Fruit fly (Drosophila melanogaster) whole organism, embryonic: Measurements from ENCODE around the gene CG4364.

Source experiments
- Adf1 ChIP-seq: fragments of 200-800 bp; sonication (Bioruptor generic); IDR thresholded peaks from 2 replicates; pipeline ENCODE4 v1.3.6; 2022; ENCODE audit warnings: missing biosample characterization, missing genetic modification characterization
- Antp ChIP-seq: fragments of 200-800 bp; sonication (Bioruptor generic); optimal IDR thresholded peaks from 3 replicates; lab custom pipeline; 2016; ENCODE audit warnings: missing biosample characterization, missing genetic modification characterization
- Bgb ChIP-seq: fragments of 200-800 bp; sonication (Bioruptor generic); IDR thresholded peaks from 2 replicates; pipeline ENCODE4 v1.3.6; 2022; ENCODE audit warnings: missing biosample characterization, missing genetic modification characterization; ENCODE audit not compliant: partially characterized antibody
- CG11247 ChIP-seq: fragments of 200-800 bp; sonication (Bioruptor generic); IDR thresholded peaks from 2 replicates; pipeline ENCODE4 v1.3.6; 2022; ENCODE audit warnings: missing biosample characterization, missing genetic modification characterization
- CG12659 ChIP-seq: fragments of 200-800 bp; sonication (Bioruptor generic); optimal IDR thresholded peaks from 3 replicates; lab custom pipeline; 2017; ENCODE audit warnings: mild to moderate bottlenecking, missing biosample characterization, missing genetic modification reagents, missing genetic modification characterization
- CG15073 ChIP-seq: fragments of 200-800 bp; sonication (Bioruptor generic); optimal IDR thresholded peaks from 2 replicates; lab custom pipeline; 2016; ENCODE audit warnings: missing biosample characterization, missing genetic modification characterization
- CG15479 ChIP-seq: fragments of 200-800 bp; sonication (Bioruptor generic); optimal IDR thresholded peaks from 3 replicates; lab custom pipeline; 2019; ENCODE audit warnings: missing biosample characterization, mild to moderate bottlenecking, missing genetic modification characterization, moderate library complexity
- CG15696 ChIP-seq: fragments of 200-800 bp; sonication (Bioruptor generic); optimal IDR thresholded peaks from 2 replicates; lab custom pipeline; 2019; ENCODE audit warnings: missing biosample characterization, mild to moderate bottlenecking, missing genetic modification characterization, moderate library complexity
- CG1603 ChIP-seq: fragments of 200-800 bp; sonication (Bioruptor generic); optimal IDR thresholded peaks from 2 replicates; lab custom pipeline; 2019; ENCODE audit warnings: missing biosample characterization, mild to moderate bottlenecking, missing genetic modification characterization, moderate library complexity
- CG18619 ChIP-seq: fragments of 200-800 bp; sonication (Bioruptor generic); optimal IDR thresholded peaks from 3 replicates; lab custom pipeline; 2017; ENCODE audit warnings: missing biosample characterization, mild to moderate bottlenecking, missing genetic modification characterization
- CG2202 ChIP-seq: fragments of 200-800 bp; sonication (Bioruptor generic); optimal IDR thresholded peaks from 2 replicates; lab custom pipeline; 2018; ENCODE audit warnings: missing biosample characterization, mild to moderate bottlenecking, missing genetic modification characterization
- CG31365 ChIP-seq: fragments of 200-800 bp; sonication (Bioruptor generic); optimal IDR thresholded peaks from 2 replicates; lab custom pipeline; 2018; ENCODE audit warnings: missing biosample characterization, mild to moderate bottlenecking, missing genetic modification characterization
- CG31441 ChIP-seq: fragments of 200-800 bp; sonication (Bioruptor generic); IDR thresholded peaks from 2 replicates; pipeline ENCODE4 v1.3.6; 2022; ENCODE audit warnings: missing biosample characterization, missing genetic modification characterization
- CG33213 ChIP-seq: fragments of 200-800 bp; sonication (Bioruptor generic); optimal IDR thresholded peaks from 3 replicates; lab custom pipeline; 2016; ENCODE audit warnings: missing biosample characterization, missing genetic modification characterization
- CG4707 ChIP-seq: fragments of 200-800 bp; sonication (Bioruptor generic); optimal IDR thresholded peaks from 2 replicates; lab custom pipeline; 2018; ENCODE audit warnings: missing biosample characterization, mild to moderate bottlenecking, missing genetic modification characterization, moderate library complexity
- CG7271 ChIP-seq: fragments of 200-800 bp; sonication (Bioruptor generic); optimal IDR thresholded peaks from 2 replicates; lab custom pipeline; 2018; ENCODE audit warnings: missing biosample characterization, mild to moderate bottlenecking, missing genetic modification characterization, moderate library complexity
- CG9609 ChIP-seq: fragments of 200-800 bp; sonication (Bioruptor generic); optimal IDR thresholded peaks from 3 replicates; lab custom pipeline; 2016; ENCODE audit warnings: missing biosample characterization, missing genetic modification characterization
- CTCF ChIP-seq: fragments of 200-800 bp; sonication (Bioruptor generic); optimal IDR thresholded peaks from 2 replicates; lab custom pipeline; 2017; ENCODE audit warnings: missing biosample characterization, mild to moderate bottlenecking, missing genetic modification characterization, moderate library complexity
- Drgx ChIP-seq: fragments of 200-800 bp; sonication (Bioruptor generic); IDR thresholded peaks from 2 replicates; pipeline ENCODE4 v1.3.6; 2022; ENCODE audit warnings: missing biosample characterization, missing genetic modification characterization
- Fer2 ChIP-seq: fragments of 200-800 bp; sonication (Bioruptor generic); optimal IDR thresholded peaks from 2 replicates; lab custom pipeline; 2018; ENCODE audit warnings: missing biosample characterization, mild to moderate bottlenecking, missing genetic modification characterization, moderate library complexity
- HLH4C ChIP-seq: fragments of 200-800 bp; sonication (Bioruptor generic); IDR thresholded peaks from 3 replicates; pipeline ENCODE4 v1.3.6; 2022; ENCODE audit warnings: missing biosample characterization, missing genetic modification characterization; ENCODE audit not compliant: partially characterized antibody
- Hey ChIP-seq: fragments of 200-800 bp; sonication (Bioruptor generic); optimal IDR thresholded peaks from 3 replicates; lab custom pipeline; 2018; ENCODE audit warnings: missing biosample characterization, mild to moderate bottlenecking, missing genetic modification characterization
- Hr39 ChIP-seq: fragments of >200 bp; optimal IDR thresholded peaks from 2 replicates; lab custom pipeline; 2017
- Jarid2 ChIP-seq: fragments of 200-800 bp; sonication (Bioruptor generic); optimal IDR thresholded peaks from 3 replicates; lab custom pipeline; 2017; ENCODE audit warnings: mild to moderate bottlenecking, missing biosample characterization, missing genetic modification reagents, missing genetic modification characterization
- MBD-R2 ChIP-seq: fragments of 200-800 bp; sonication (Bioruptor generic); IDR thresholded peaks from 2 replicates; pipeline ENCODE4 v1.3.6; 2022; ENCODE audit warnings: missing biosample characterization, missing genetic modification characterization
- Mrtf ChIP-seq: fragments of 200-800 bp; sonication (Bioruptor generic); IDR thresholded peaks from 3 replicates; pipeline ENCODE4 v1.3.6; 2022; ENCODE audit warnings: missing biosample characterization, missing genetic modification characterization
- PHDP ChIP-seq: fragments of 200-800 bp; sonication (Bioruptor generic); optimal IDR thresholded peaks from 3 replicates; lab custom pipeline; 2018; ENCODE audit warnings: missing biosample characterization, mild to moderate bottlenecking, missing genetic modification characterization, moderate library complexity
- ab ChIP-seq: fragments of 200-800 bp; sonication (Bioruptor generic); optimal IDR thresholded peaks from 2 replicates; lab custom pipeline; 2016; ENCODE audit warnings: missing biosample characterization, missing genetic modification characterization
- caup ChIP-seq: fragments of 200-800 bp; sonication (Bioruptor generic); optimal IDR thresholded peaks from 3 replicates; lab custom pipeline; 2017; ENCODE audit warnings: missing biosample characterization, mild to moderate bottlenecking, missing genetic modification characterization, moderate library complexity; ENCODE audit not compliant: severe bottlenecking
- cg ChIP-seq: fragments of 200-800 bp; sonication (Bioruptor generic); optimal IDR thresholded peaks from 3 replicates; lab custom pipeline; 2019; ENCODE audit warnings: missing biosample characterization, mild to moderate bottlenecking, missing genetic modification characterization, moderate library complexity
- chif ChIP-seq, 2 experiments: fragments of 200-800 bp; sonication (Bioruptor generic); optimal IDR thresholded peaks; 3 replicates each; lab custom pipeline; 2016; ENCODE audit warnings: missing biosample characterization in 2 of 2, missing genetic modification characterization in 2 of 2
- crp ChIP-seq, 2 experiments: fragments of 200-800 bp; sonication (Bioruptor generic); optimal IDR thresholded peaks; 2 replicates in 1 of 2; 3 replicates in 1 of 2; lab custom pipeline; 2017; ENCODE audit warnings: missing biosample characterization in 2 of 2, missing genetic modification characterization in 2 of 2, mild to moderate bottlenecking in 1 of 2, moderate library complexity in 1 of 2
- cwo ChIP-seq: fragments of 200-800 bp; sonication (Bioruptor generic); optimal IDR thresholded peaks from 3 replicates; lab custom pipeline; 2017; ENCODE audit warnings: missing biosample characterization, missing genetic modification characterization, mild to moderate bottlenecking, moderate library complexity, missing genetic modification reagents
- danr ChIP-seq: fragments of 200-800 bp; sonication (Bioruptor generic); IDR thresholded peaks from 2 replicates; pipeline ENCODE4 v1.3.6; 2022; ENCODE audit warnings: missing biosample characterization, missing genetic modification characterization
- fd3F ChIP-seq: fragments of 200-800 bp; sonication (Bioruptor generic); optimal IDR thresholded peaks from 2 replicates; lab custom pipeline; 2018; ENCODE audit warnings: missing biosample characterization, mild to moderate bottlenecking, missing genetic modification characterization, moderate library complexity
- h ChIP-seq: fragments of >200 bp; optimal IDR thresholded peaks from 2 replicates; lab custom pipeline; 2017
- ham ChIP-seq: fragments of 200-800 bp; sonication (Bioruptor generic); IDR thresholded peaks from 2 replicates; pipeline ENCODE4 v1.3.6; 2022; ENCODE audit warnings: missing biosample characterization, missing genetic modification characterization
- hb ChIP-seq: fragments of 200-800 bp; sonication (Bioruptor generic); IDR thresholded peaks from 3 replicates; pipeline ENCODE4 v1.3.6; 2022; ENCODE audit warnings: missing biosample characterization, missing genetic modification characterization; ENCODE audit not compliant: partially characterized antibody
- ind ChIP-seq: fragments of 200-800 bp; sonication (Bioruptor generic); optimal IDR thresholded peaks from 3 replicates; lab custom pipeline; 2016; ENCODE audit warnings: missing biosample characterization, missing genetic modification characterization
- lola ChIP-seq, 3 experiments: fragments of >200 bp in 2 of 3; fragments of 200-800 bp in 1 of 3; sonication (Bioruptor generic) in 1 of 3; optimal IDR thresholded peaks; 2 replicates each; lab custom pipeline; 2017 to 2019; ENCODE audit warnings: missing biosample characterization in 3 of 3, missing genetic modification characterization in 3 of 3, mild to moderate bottlenecking in 1 of 3, moderate library complexity in 1 of 3
- onecut ChIP-seq: fragments of 200-800 bp; sonication (Bioruptor generic); IDR thresholded peaks from 2 replicates; pipeline ENCODE4 v1.3.6; 2022; ENCODE audit warnings: missing biosample characterization, missing genetic modification characterization
- phol ChIP-seq: fragments of 200-800 bp; sonication (Bioruptor generic); optimal IDR thresholded peaks from 3 replicates; lab custom pipeline; 2018; ENCODE audit warnings: missing biosample characterization, mild to moderate bottlenecking, missing genetic modification characterization, moderate library complexity
- sens-2 ChIP-seq: fragments of 200-800 bp; sonication (Bioruptor generic); IDR thresholded peaks from 2 replicates; pipeline ENCODE4 v1.3.6; 2022; ENCODE audit warnings: missing biosample characterization, missing genetic modification characterization
- sisA ChIP-seq: fragments of 200-800 bp; sonication (Bioruptor generic); IDR thresholded peaks from 2 replicates; pipeline ENCODE4 v1.3.6; 2022; ENCODE audit warnings: missing biosample characterization, missing genetic modification characterization
- slp2 ChIP-seq: fragments of 200-800 bp; sonication (Bioruptor generic); optimal IDR thresholded peaks from 2 replicates; lab custom pipeline; 2016; ENCODE audit warnings: missing biosample characterization, missing genetic modification characterization
- sqz ChIP-seq: fragments of 200-800 bp; sonication (Bioruptor generic); optimal IDR thresholded peaks from 3 replicates; lab custom pipeline; 2018; ENCODE audit warnings: missing biosample characterization, mild to moderate bottlenecking, missing genetic modification characterization
- ssp ChIP-seq: fragments of 200-800 bp; sonication (Bioruptor generic); IDR thresholded peaks from 2 replicates; pipeline ENCODE4 v1.3.6; 2022; ENCODE audit warnings: missing biosample characterization, missing genetic modification characterization
- toy ChIP-seq: fragments of 200-800 bp; sonication (Bioruptor generic); IDR thresholded peaks from 2 replicates; pipeline ENCODE4 v1.3.6; 2022; ENCODE audit warnings: missing biosample characterization, missing genetic modification characterization
- vnd ChIP-seq: fragments of 200-800 bp; sonication (Bioruptor generic); IDR thresholded peaks from 3 replicates; pipeline ENCODE4 v1.3.6; 2022; ENCODE audit warnings: missing biosample characterization, missing genetic modification characterization; ENCODE audit not compliant: partially characterized antibody

CG4364 gene

dm6 chr2L:9757990-9758814 is 47.1 kb upstream of the CG4364 start, which contains the start of gene zf30C (continued):
- TF ChIP-seq cg (GFP tag; lab: Kevin White, UChicago) = peak; percentile 31
- TF ChIP-seq CG12659 = peak; percentile 91
- peak; percentile 28 for TF ChIP-seq Hey
- no peak for TF ChIP-seq hb (GFP tag; lab: Robert Waterston, UW)
- peak; percentile 76 for TF ChIP-seq MBD-R2 (GFP tag; lab: Robert Waterston, UW)
- peak; percentile 94 for TF ChIP-seq CG9609
- peak; percentile 92 for TF ChIP-seq sisA (GFP tag; lab: Robert Waterston, UW)
- peak; percentile 77 for TF ChIP-seq onecut (GFP tag; lab: Robert Waterston, UW)
- no peak for TF ChIP-seq sqz (GFP tag; lab: Kevin White, UChicago)
- TF ChIP-seq CG33213 (GFP tag; lab: Kevin White, UChicago) = peak; percentile 84
- peak; percentile 84 for TF ChIP-seq Mrtf (GFP tag; lab: Robert Waterston, UW)
- TF ChIP-seq CG31365 (tag; lab: Kevin White, UChicago) = peak; percentile 15
- TF ChIP-seq CTCF (GFP tag; lab: Kevin White, UChicago) = peak; percentile 7
- TF ChIP-seq Fer2 = peak; percentile 59
- peak; percentile 44 for TF ChIP-seq CG31441 (GFP tag; lab: Robert Waterston, UW)
- peak; percentile 86 for TF ChIP-seq Drgx (GFP tag; lab: Robert Waterston, UW)
- 0 out of 2 replicates have a peak, but pooled peaks have one; percentile 40 for TF ChIP-seq sens-2 (GFP tag; lab: Robert Waterston, UW)
- peak; percentile 41 for TF ChIP-seq CG4707 (GFP tag; lab: Kevin White, UChicago)
- TF ChIP-seq CG1603 = peak; percentile 75
- peak; percentile 76 for TF ChIP-seq PHDP (tag; lab: Kevin White, UChicago)
- TF ChIP-seq CG15073 (GFP tag; lab: Kevin White, UChicago) = peak; percentile 51
- peak in 1 of 2 experiments; percentile 38 for TF ChIP-seq crp (GFP tag; optimal IDR thresholded peaks at IDR 0.05; lab: Kevin White, UChicago)
- TF ChIP-seq ind (GFP tag; lab: Kevin White, UChicago) = peak; percentile 93
- peak; percentile 95 for TF ChIP-seq Antp (GFP tag; lab: Kevin White, UChicago)
- 0 out of 2 replicates have a peak, but pooled peaks have one; percentile 23 for TF ChIP-seq ham (GFP tag; lab: Robert Waterston, UW)
- TF ChIP-seq chif (GFP tag; optimal IDR thresholded peaks at IDR 0.05; lab: Kevin White, UChicago) = peak; percentile 80 to 89
- peak; percentile 63 for TF ChIP-seq Bgb (GFP tag; lab: Robert Waterston, UW)
- TF ChIP-seq danr (GFP tag; lab: Robert Waterston, UW) = peak; percentile 60; the same call in 1 of the 2 replicates
- no peak for TF ChIP-seq CG7271
- 0 out of 2 replicates have a peak, but pooled peaks have one; percentile 39 for TF ChIP-seq toy (GFP tag; lab: Robert Waterston, UW)
- peak; percentile 60 for TF ChIP-seq fd3F (GFP tag; lab: Kevin White, UChicago)
- TF ChIP-seq Jarid2 (GFP tag; lab: Kevin White, UChicago) = no peak
- peak; percentile 48 for TF ChIP-seq cwo
- TF ChIP-seq h (lab: Kevin White, UChicago) = no peak
- peak; percentile 84 for TF ChIP-seq ab (GFP tag; lab: Kevin White, UChicago)
- TF ChIP-seq HLH4C (GFP tag; lab: Robert Waterston, UW) = peak; percentile 57; the same call in 1 of the 3 replicates
- TF ChIP-seq CG15479 (GFP tag; lab: Kevin White, UChicago) = no peak
- TF ChIP-seq CG15696 (tag; lab: Kevin White, UChicago) = peak; percentile 65
- peak; percentile 80 for TF ChIP-seq caup (GFP tag; lab: Kevin White, UChicago)
- TF ChIP-seq ssp (GFP tag; lab: Robert Waterston, UW) = peak; percentile 70
- TF ChIP-seq Hr39 (lab: Kevin White, UChicago) = no peak
- peak; percentile 86 for TF ChIP-seq CG11247 (GFP tag; lab: Robert Waterston, UW)
- TF ChIP-seq CG18619 (GFP tag; lab: Kevin White, UChicago) = peak; percentile 80
- TF ChIP-seq Adf1 (GFP tag; lab: Robert Waterston, UW) = peak; percentile 83
- TF ChIP-seq vnd (GFP tag; lab: Robert Waterston, UW) = peak; percentile 57
- TF ChIP-seq slp2 = peak; percentile 87
- peak; percentile 41 for TF ChIP-seq CG2202 (tag; lab: Kevin White, UChicago)
- peak in 1 of 3 experiments; percentile 60 for TF ChIP-seq lola (GFP tag; optimal IDR thresholded peaks at IDR 0.05; lab: Kevin White, UChicago)
- peak; percentile 63 for TF ChIP-seq phol (tag; lab: Kevin White, UChicago)
